Fruit fly (Drosophila melanogaster): ENCODE results near the gene mRpL44.

DNA sequence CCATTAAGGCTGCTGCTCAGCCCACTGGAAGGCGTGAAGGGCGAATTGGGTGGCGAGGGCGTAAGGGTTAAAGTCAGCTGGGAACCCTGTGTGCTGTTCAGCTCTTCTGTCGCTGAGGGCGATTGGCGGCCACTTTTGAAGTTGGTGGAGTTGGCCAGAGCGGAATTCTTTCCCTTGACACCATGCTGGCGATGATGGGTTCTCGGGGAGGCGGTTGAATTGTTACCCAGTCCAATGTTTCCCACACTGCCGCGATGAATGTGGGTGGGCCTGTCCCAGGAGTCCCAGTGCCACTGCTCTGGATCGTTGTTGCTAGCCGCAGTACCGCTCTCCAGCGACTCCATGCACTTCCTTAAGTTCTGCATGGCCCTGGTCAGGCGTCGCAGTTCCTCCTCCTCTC is 12.4 kb upstream of the mRpL44 start:
- no peak for TF ChIP-seq pad (GFP tag; optimal IDR thresholded peaks at IDR 0.05)
- no peak for TF ChIP-seq cnc (optimal IDR thresholded peaks at IDR 0.05)
- TF ChIP-seq ovo (GFP tag; optimal IDR thresholded peaks at IDR 0.05), result no peak
- no peak for TF ChIP-seq bab1 (GFP tag; optimal IDR thresholded peaks at IDR 0.05)
- TF ChIP-seq Crg-1 (GFP tag; optimal IDR thresholded peaks at IDR 0.05), result no peak

All from whole organism, adult.